Fruit fly (Drosophila melanogaster): ENCODE data around the gene CG31465.

The CG31465 gene

DNA sequence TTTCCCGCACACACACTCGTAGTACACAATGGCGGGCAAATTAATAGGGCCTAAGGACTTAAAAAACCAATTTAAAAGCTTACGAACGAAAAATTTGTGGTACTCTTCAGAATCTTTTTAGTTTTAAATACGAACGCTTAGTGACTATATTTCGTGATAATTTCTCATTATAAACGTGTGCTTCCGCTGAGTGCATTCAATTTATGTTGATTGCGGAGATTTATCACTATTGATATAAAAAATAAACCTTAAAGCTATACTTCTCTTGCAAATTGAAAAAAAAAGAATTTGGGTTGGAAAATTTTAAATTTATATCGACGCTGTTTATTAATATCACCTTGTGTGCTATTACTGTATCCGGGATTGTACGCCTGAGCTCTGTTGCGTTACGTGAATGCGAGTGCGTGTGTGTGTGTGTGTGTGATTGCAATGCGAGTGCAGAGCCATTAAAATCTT is 31.6 kb upstream of the CG31465 start (continued):
- TF ChIP-seq gro (GFP tag; optimal IDR thresholded peaks at IDR 0.05) (no peak), CG9727 (GFP tag; optimal IDR thresholded peaks at IDR 0.05) (peak; percentile 92), CG6654 (GFP tag; optimal IDR thresholded peaks at IDR 0.05) (peak; percentile 51), hkb (optimal IDR thresholded peaks at IDR 0.05) (no peak), hkb (GFP tag; IDR thresholded peaks at IDR 0.05) (no peak), tna (GFP tag; IDR thresholded peaks at IDR 0.05; ENCODE audit: partially characterized antibody) (no peak), her (GFP tag; optimal IDR thresholded peaks at IDR 0.05) (peak; percentile 28), CG12104 (GFP tag; optimal IDR thresholded peaks at IDR 0.05) (peak; percentile 79), CG14860 (GFP tag; IDR thresholded peaks at IDR 0.05; ENCODE audit: partially characterized antibody) (no peak), Sox102F (GFP tag; optimal IDR thresholded peaks at IDR 0.05) (peak; percentile 65), Myb (GFP tag; optimal IDR thresholded peaks at IDR 0.05) (peak; percentile 39), row (GFP tag; IDR thresholded peaks at IDR 0.05) (peak; percentile 74), NC2β (GFP tag; optimal IDR thresholded peaks at IDR 0.05) (peak; percentile 66), croc (GFP tag; conservative IDR thresholded peaks at IDR 0.05) (peak; percentile 32; the same call in 1 of the 3 replicates), zen (tag; optimal IDR thresholded peaks at IDR 0.05) (peak; percentile 82), dan (GFP tag; IDR thresholded peaks at IDR 0.05) (no peak), al (GFP tag; IDR thresholded peaks at IDR 0.05) (no peak), CG12219 (GFP tag; optimal IDR thresholded peaks at IDR 0.05) (peak; percentile 34), en (GFP tag; optimal IDR thresholded peaks at IDR 0.05) (peak; percentile 54), pum (GFP tag; optimal IDR thresholded peaks at IDR 0.05) (peak; percentile 63), CG16815 (GFP tag; optimal IDR thresholded peaks at IDR 0.05) (peak; percentile 63), Hsf (GFP tag; optimal IDR thresholded peaks at IDR 0.05) (peak; percentile 73), ttk (GFP tag; IDR thresholded peaks at IDR 0.05) (0 out of 2 replicates have a peak, but pooled peaks have one; percentile 56), bab2 (GFP tag; optimal IDR thresholded peaks at IDR 0.05) (peak; percentile 52), tgo (GFP tag; IDR thresholded peaks at IDR 0.05) (peak; percentile 59; the same call in 2 of the 3 replicates), eve (GFP tag; optimal IDR thresholded peaks at IDR 0.05) (peak; percentile 79 to 86), CG10147 (GFP tag; optimal IDR thresholded peaks at IDR 0.05) (peak; percentile 64), HLH4C (GFP tag; IDR thresholded peaks at IDR 0.05; ENCODE audit: partially characterized antibody) (no peak), schlank (tag; optimal IDR thresholded peaks at IDR 0.05) (no peak), CG1529 (GFP tag; optimal IDR thresholded peaks at IDR 0.05) (peak; percentile 69), CG15011 (GFP tag; optimal IDR thresholded peaks at IDR 0.05) (peak; percentile 63), ara (GFP tag; IDR thresholded peaks at IDR 0.05) (peak; percentile 60; the same call in 1 of the 2 replicates), CG15073 (GFP tag; optimal IDR thresholded peaks at IDR 0.05) (no peak), Spps (tag; optimal IDR thresholded peaks at IDR 0.05) (peak; percentile 50), dm (GFP tag; optimal IDR thresholded peaks at IDR 0.05) (no peak), CG12236 (GFP tag; optimal IDR thresholded peaks at IDR 0.05) (peak; percentile 19), CG17385 (GFP tag; optimal IDR thresholded peaks at IDR 0.05) (peak; percentile 65), CG18764 (GFP tag; optimal IDR thresholded peaks at IDR 0.05) (peak; percentile 2), cwo (GFP tag; optimal IDR thresholded peaks at IDR 0.05) (peak; percentile 36), corto (GFP tag; optimal IDR thresholded peaks at IDR 0.05) (peak; percentile 90), inv (GFP tag; IDR thresholded peaks at IDR 0.05; ENCODE audit: partially characterized antibody) (no peak), CG18619 (GFP tag; optimal IDR thresholded peaks at IDR 0.05) (peak; percentile 62), CG7372 (GFP tag; IDR thresholded peaks at IDR 0.05) (no peak), CG9876 (GFP tag; optimal IDR thresholded peaks at IDR 0.05) (peak; percentile 24), CG16863 (GFP tag; optimal IDR thresholded peaks at IDR 0.05) (peak; percentile 67), Ets97D (GFP tag; optimal IDR thresholded peaks at IDR 0.05) (peak; percentile 37), CG13775 (GFP tag; optimal IDR thresholded peaks at IDR 0.05) (peak; percentile 76), crol (GFP tag; IDR thresholded peaks at IDR 0.05) (no peak), CG5245 (GFP tag; optimal IDR thresholded peaks at IDR 0.05) (peak; percentile 46), psq (GFP tag; optimal IDR thresholded peaks at IDR 0.05) (no peak), lmd (GFP tag; IDR thresholded peaks at IDR 0.05) (peak; percentile 50)
